Worm (Caenorhabditis elegans) whole organism, L1 larva: ENCODE measurements around the gene srh-47.

Experiments
- C34B4.2 ChIP-seq: sonication (generic microtip); optimal IDR thresholded peaks from 2 replicates; lab custom pipeline; 2017; ENCODE audit warnings: mild to moderate bottlenecking, missing genetic modification characterization, missing compliant biosample characterization
- ceh-88 ChIP-seq: fragments of 200-800 bp; sonication (Bioruptor generic); IDR thresholded peaks from 2 replicates; pipeline ENCODE4 v1.3.6; 2022; ENCODE audit warnings: missing genetic modification characterization, missing compliant biosample characterization
- ceh-90 ChIP-seq: sonication (generic microtip); optimal IDR thresholded peaks from 2 replicates; lab custom pipeline; 2016; ENCODE audit warnings: missing genetic modification characterization, missing compliant biosample characterization
- ets-5 ChIP-seq: fragments of 200-800 bp; sonication (Bioruptor generic); IDR thresholded peaks from 2 replicates; pipeline ENCODE4 v1.3.6; 2022; ENCODE audit warnings: missing genetic modification characterization, missing compliant biosample characterization
- lsy-2 ChIP-seq, 2 experiments: fragments of 150-350 bp; optimal IDR thresholded peaks; 2 replicates each; lab custom pipeline; 2014; ENCODE audit warnings: missing biosample characterization in 2 of 2, missing genetic modification characterization in 2 of 2
- nhr-76 ChIP-seq: sonication (generic microtip); optimal IDR thresholded peaks from 2 replicates; lab custom pipeline; 2017; ENCODE audit warnings: missing biosample characterization, missing genetic modification characterization
- nhr-90 ChIP-seq: sonication (generic microtip); optimal IDR thresholded peaks from 2 replicates; lab custom pipeline; 2016; ENCODE audit warnings: mild to moderate bottlenecking, missing genetic modification characterization, missing compliant biosample characterization; ENCODE audit not compliant: poor library complexity
- sox-4 ChIP-seq: sonication (generic microtip); optimal IDR thresholded peaks from 2 replicates; lab custom pipeline; 2016; ENCODE audit warnings: missing genetic modification characterization, missing compliant biosample characterization
- unc-30 ChIP-seq: sonication (generic microtip); optimal IDR thresholded peaks from 2 replicates; lab custom pipeline; 2017; ENCODE audit warnings: missing biosample characterization, missing genetic modification characterization
- unc-62 ChIP-seq: fragments of 150-350 bp; optimal IDR thresholded peaks from 2 replicates; lab custom pipeline; 2014; ENCODE audit warnings: missing biosample characterization, missing genetic modification reagents, missing genetic modification characterization

The srh-47 gene

ce11 chrV:11250735-11251134 is 49.7 kb downstream of the srh-47 start, which contains the start of gene T19B10.12:
T19B10.12 (plus strand) TSS chrV:11251035.
- TF ChIP-seq C34B4.2 (no peak), lsy-2 (tag; optimal IDR thresholded peaks at IDR 0.05; lab: Kevin White, UChicago) (no peak), ceh-90 (no peak), ceh-88 (GFP tag; lab: Robert Waterston, UW) (no peak), nhr-90 (tag; lab: Kevin White, UChicago) (no peak), unc-62 (GFP tag; lab: Kevin White, UChicago) (no peak), unc-30 (tag; lab: Kevin White, UChicago) (no peak), ets-5 (no peak), sox-4 (tag; lab: Kevin White, UChicago) (no peak), nhr-76 (tag; lab: Kevin White, UChicago) (no peak)
- TF ChIP-seq, all 84 proteins: peak for 0
